Worm (Caenorhabditis elegans) whole organism, L1 larva: ENCODE results near the gene mgl-1.

Experiments
- egl-27 ChIP-seq, 2 experiments: fragments of 150-350 bp in 1 of 2; sonication (generic microtip); optimal IDR thresholded peaks; 3 replicates each; lab custom pipeline; 2017 to 2018; ENCODE audit warnings: missing biosample characterization in 2 of 2, missing genetic modification characterization in 2 of 2, missing genetic modification reagents in 2 of 2
- fkh-10 ChIP-seq: sonication (generic microtip); optimal IDR thresholded peaks from 2 replicates; lab custom pipeline; 2017; ENCODE audit warnings: missing biosample characterization, missing genetic modification reagents, missing genetic modification characterization
- irx-1 ChIP-seq: sonication (generic microtip); optimal IDR thresholded peaks from 2 replicates; lab custom pipeline; 2016; ENCODE audit warnings: missing genetic modification characterization, missing compliant biosample characterization
- nhr-28 ChIP-seq: fragments of 150-350 bp; optimal IDR thresholded peaks from 2 replicates; lab custom pipeline; 2014; ENCODE audit warnings: missing biosample characterization, missing genetic modification characterization
- skn-1 ChIP-seq: fragments of 150-350 bp; optimal IDR thresholded peaks from 2 replicates; lab custom pipeline; 2014; ENCODE audit warnings: missing biosample characterization, missing genetic modification characterization
- snpc-4 ChIP-seq: fragments of 150-350 bp; optimal IDR thresholded peaks from 2 replicates; lab custom pipeline; 2014; ENCODE audit warnings: missing biosample characterization, missing genetic modification characterization

- no peak for TF ChIP-seq snpc-4
- TF ChIP-seq egl-27 (tag; optimal IDR thresholded peaks at IDR 0.05; lab: Kevin White, UChicago): no peak
- no peak for TF ChIP-seq fkh-10 (GFP tag; lab: Kevin White, UChicago)
- no peak for TF ChIP-seq skn-1 (tag; lab: Kevin White, UChicago)
- no peak for TF ChIP-seq nhr-28
- TF ChIP-seq irx-1 (tag; lab: Kevin White, UChicago): no peak
These were observed 42.7 kb downstream of the mgl-1 start for ce11 chrX:9933291-9934008.
